Comparison of ENCODE assay signal across 3 worm cellular contexts in genomic region chrII:475890-476420, ce11.
TF ChIP-seq lines count a peak whose summit lies in the region.

TSS of gene nsun-1 (minus strand) at chrII:475940.

TF ChIP-seq in whole organism, L2 larva, 48 proteins besides CTCF, POLR2A, EP300 and RAD21 (continued from another document):
- peak; percentile 75 for TF ChIP-seq unc-55 (GFP tag; optimal IDR thresholded peaks at IDR 0.05; lab: Kevin White, UChicago)
- TF ChIP-seq skn-1 (tag; optimal IDR thresholded peaks at IDR 0.05; lab: Kevin White, UChicago): no peak
- TF ChIP-seq snpc-4 (tag; optimal IDR thresholded peaks at IDR 0.05; lab: Kevin White, UChicago): no peak
- TF ChIP-seq ZK546.5 (tag; optimal IDR thresholded peaks at IDR 0.05; lab: Kevin White, UChicago): no peak
- no peak for TF ChIP-seq nhr-77 (tag; optimal IDR thresholded peaks at IDR 0.05; lab: Kevin White, UChicago)
- no peak for TF ChIP-seq R02D3.7 (tag; optimal IDR thresholded peaks at IDR 0.05; lab: Kevin White, UChicago)
- TF ChIP-seq mab-5 (tag; optimal IDR thresholded peaks at IDR 0.05; lab: Kevin White, UChicago): no peak
- no peak for TF ChIP-seq elt-3 (tag; optimal IDR thresholded peaks at IDR 0.05; lab: Kevin White, UChicago)
- TF ChIP-seq sem-4 (tag; optimal IDR thresholded peaks at IDR 0.05; lab: Kevin White, UChicago): no peak
- no peak for TF ChIP-seq nhr-23 (tag; optimal IDR thresholded peaks at IDR 0.05; lab: Kevin White, UChicago)
- TF ChIP-seq peb-1 (tag; optimal IDR thresholded peaks at IDR 0.05; lab: Kevin White, UChicago): no peak
- no peak for TF ChIP-seq nhr-237 (tag; optimal IDR thresholded peaks at IDR 0.05; lab: Kevin White, UChicago)
- peak; percentile 46 for TF ChIP-seq nhr-129 (tag; optimal IDR thresholded peaks at IDR 0.05; lab: Kevin White, UChicago)
- no peak for TF ChIP-seq ceh-82 (tag; optimal IDR thresholded peaks at IDR 0.05; lab: Kevin White, UChicago)
- TF ChIP-seq nhr-25 (tag; optimal IDR thresholded peaks at IDR 0.05; lab: Kevin White, UChicago): no peak
- TF ChIP-seq Y55F3AM.14 (GFP tag; optimal IDR thresholded peaks at IDR 0.05; lab: Kevin White, UChicago): no peak
- TF ChIP-seq fos-1 (tag; optimal IDR thresholded peaks at IDR 0.05; lab: Kevin White, UChicago): peak; percentile 34
- TF ChIP-seq unc-62 (GFP tag; optimal IDR thresholded peaks at IDR 0.05; lab: Kevin White, UChicago): no peak
- TF ChIP-seq F13H6.1 (tag; optimal IDR thresholded peaks at IDR 0.05; lab: Kevin White, UChicago): peak; percentile 35
- TF ChIP-seq nhr-12 (tag; optimal IDR thresholded peaks at IDR 0.05; lab: Kevin White, UChicago): no peak
- peak; percentile 32 for TF ChIP-seq lin-13 (GFP tag; optimal IDR thresholded peaks at IDR 0.05; lab: Kevin White, UChicago)
- no peak for TF ChIP-seq nhr-11 (tag; optimal IDR thresholded peaks at IDR 0.05; lab: Kevin White, UChicago)
- peak; percentile 41 for TF ChIP-seq gmeb-1 (tag; optimal IDR thresholded peaks at IDR 0.05; lab: Kevin White, UChicago)
- TF ChIP-seq alr-1 (tag; optimal IDR thresholded peaks at IDR 0.05; lab: Kevin White, UChicago): no peak
- no peak for TF ChIP-seq zag-1 (tag; optimal IDR thresholded peaks at IDR 0.05; lab: Kevin White, UChicago)

TF ChIP-seq in whole organism, L4 larva, 104 proteins besides CTCF, POLR2A, EP300 and RAD21 (continued from another document):
- TF ChIP-seq nhr-28 (tag; optimal IDR thresholded peaks at IDR 0.05; lab: Kevin White, UChicago) (peak; percentile 35), lsy-2 (tag; optimal IDR thresholded peaks at IDR 0.05; lab: Kevin White, UChicago) (peak in 1 of 2 experiments; percentile 62), hlh-30 (tag; optimal IDR thresholded peaks at IDR 0.05; lab: Kevin White, UChicago; ENCODE audit: insufficient read depth) (peak; percentile 5), mdt-29 (GFP tag; IDR thresholded peaks at IDR 0.05; lab: Robert Waterston, UW) (no peak), unc-39 (tag; optimal IDR thresholded peaks at IDR 0.05; lab: Kevin White, UChicago) (no peak), unc-130 (GFP tag; optimal IDR thresholded peaks at IDR 0.05; lab: Kevin White, UChicago) (peak; percentile 79), fos-1 (tag; optimal IDR thresholded peaks at IDR 0.05; lab: Kevin White, UChicago) (no peak), dpl-1 (GFP tag; optimal IDR thresholded peaks at IDR 0.05; lab: Kevin White, UChicago) (peak; percentile 40), nhr-76 (tag; optimal IDR thresholded peaks at IDR 0.05; lab: Kevin White, UChicago) (no peak), sdz-12 (GFP tag; optimal IDR thresholded peaks at IDR 0.05; lab: Kevin White, UChicago) (no peak), ceh-20 (GFP tag; IDR thresholded peaks at IDR 0.05; lab: Robert Waterston, UW) (no peak), D1046.2 (GFP tag; IDR thresholded peaks at IDR 0.05; lab: Robert Waterston, UW) (peak; percentile 79), dmd-8 (GFP tag; IDR thresholded peaks at IDR 0.05; lab: Robert Waterston, UW) (no peak), daf-16 (GFP tag; optimal IDR thresholded peaks at IDR 0.05; lab: Kevin White, UChicago) (no peak), daf-16 (tag; optimal IDR thresholded peaks at IDR 0.05; lab: Kevin White, UChicago) (no peak), hmg-1.1 (GFP tag; IDR thresholded peaks at IDR 0.05; lab: Robert Waterston, UW) (0 out of 2 replicates have a peak, but pooled peaks have one; percentile 48), nhr-10 (tag; optimal IDR thresholded peaks at IDR 0.05; lab: Kevin White, UChicago) (no peak), R02D3.7 (tag; optimal IDR thresholded peaks at IDR 0.05; lab: Kevin White, UChicago) (no peak)

TF ChIP-seq in whole organism, late embryonic, 69 proteins besides CTCF, POLR2A, EP300 and RAD21 (continued from another document):
- TF ChIP-seq unc-3 (GFP tag; conservative IDR thresholded peaks at IDR 0.05; lab: Robert Waterston, UW): no peak
- TF ChIP-seq unc-3 (tag; optimal IDR thresholded peaks at IDR 0.05; lab: Kevin White, UChicago): no peak
- no peak for TF ChIP-seq fkh-6 (tag; optimal IDR thresholded peaks at IDR 0.05; lab: Kevin White, UChicago)
- no peak for TF ChIP-seq hlh-13 (GFP tag; optimal IDR thresholded peaks at IDR 0.05; lab: Kevin White, UChicago)
- TF ChIP-seq pat-9 (tag; optimal IDR thresholded peaks at IDR 0.05; lab: Kevin White, UChicago): peak; percentile 29
- no peak for TF ChIP-seq ceh-30 (tag; optimal IDR thresholded peaks at IDR 0.05; lab: Kevin White, UChicago)
- no peak for TF ChIP-seq pax-1 (tag; optimal IDR thresholded peaks at IDR 0.05; lab: Kevin White, UChicago)
- TF ChIP-seq syd-9 (tag; optimal IDR thresholded peaks at IDR 0.05; lab: Kevin White, UChicago): no peak
- no peak for TF ChIP-seq pqm-1 (tag; optimal IDR thresholded peaks at IDR 0.05; lab: Kevin White, UChicago)
- TF ChIP-seq ceh-48 (tag; optimal IDR thresholded peaks at IDR 0.05; lab: Kevin White, UChicago): peak; percentile 34
- peak; percentile 40 for TF ChIP-seq hlh-8 (tag; optimal IDR thresholded peaks at IDR 0.05; lab: Kevin White, UChicago)
- TF ChIP-seq pha-4 (tag; optimal IDR thresholded peaks at IDR 0.05; lab: Kevin White, UChicago): no peak
- no peak for TF ChIP-seq Y22D7AL.16 (tag; optimal IDR thresholded peaks at IDR 0.05; lab: Kevin White, UChicago)
- no peak for TF ChIP-seq nhr-11 (tag; optimal IDR thresholded peaks at IDR 0.05; lab: Kevin White, UChicago)
- no peak for TF ChIP-seq gmeb-2 (tag; optimal IDR thresholded peaks at IDR 0.05; lab: Kevin White, UChicago)
- TF ChIP-seq tbx-7 (tag; optimal IDR thresholded peaks at IDR 0.05; lab: Kevin White, UChicago): peak; percentile 51
- peak; percentile 12 for TF ChIP-seq nfya-1 (tag; optimal IDR thresholded peaks at IDR 0.05; lab: Kevin White, UChicago)
- TF ChIP-seq F13H6.1 (tag; optimal IDR thresholded peaks at IDR 0.05; lab: Kevin White, UChicago): no peak
- TF ChIP-seq tbx-2 (tag; optimal IDR thresholded peaks at IDR 0.05; lab: Kevin White, UChicago): peak; percentile 70
- TF ChIP-seq ceh-31 (tag; optimal IDR thresholded peaks at IDR 0.05; lab: Kevin White, UChicago): peak; percentile 88
- no peak for TF ChIP-seq fax-1 (tag; optimal IDR thresholded peaks at IDR 0.05; lab: Kevin White, UChicago)
- TF ChIP-seq ttx-3 (tag; optimal IDR thresholded peaks at IDR 0.05; lab: Kevin White, UChicago): no peak
- TF ChIP-seq pros-1 (tag; optimal IDR thresholded peaks at IDR 0.05; lab: Kevin White, UChicago): no peak
- peak; percentile 45 for TF ChIP-seq mec-3 (tag; optimal IDR thresholded peaks at IDR 0.05; lab: Kevin White, UChicago; ENCODE audit: borderline replicate concordance)
- TF ChIP-seq ceh-18 (tag; optimal IDR thresholded peaks at IDR 0.05; lab: Kevin White, UChicago): peak; percentile 34
- TF ChIP-seq ceh-19 (GFP tag; optimal IDR thresholded peaks at IDR 0.05; lab: Kevin White, UChicago): peak; percentile 45
- TF ChIP-seq zip-5 (tag; optimal IDR thresholded peaks at IDR 0.05; lab: Kevin White, UChicago): peak; percentile 60
- no peak for TF ChIP-seq lin-11 (tag; optimal IDR thresholded peaks at IDR 0.05; lab: Kevin White, UChicago)
- no peak for TF ChIP-seq npax-4 (tag; optimal IDR thresholded peaks at IDR 0.05; lab: Kevin White, UChicago)
